Worm (Caenorhabditis elegans) whole organism, midembryonic: ENCODE data around the gene F47E1.4.

Experiments
- T22C8.4 ChIP-seq: fragments of 200-800 bp; sonication (Bioruptor generic); IDR thresholded peaks from 2 replicates; pipeline ENCODE4 v1.3.6; 2022; ENCODE audit warnings: missing genetic modification characterization, missing compliant biosample characterization
- flt-1 ChIP-seq: fragments of 200-800 bp; sonication (Bioruptor generic); IDR thresholded peaks from 2 replicates; pipeline ENCODE4 v1.3.6; 2022; ENCODE audit warnings: missing genetic modification characterization, missing compliant biosample characterization
- klf-2 ChIP-seq: fragments of 200-800 bp; sonication (Bioruptor generic); conservative IDR thresholded peaks from 2 replicates; pipeline ENCODE4 v1.3.6; 2022; ENCODE audit warnings: missing genetic modification reagents, missing genetic modification characterization, missing compliant biosample characterization
- med-1 ChIP-seq: sonication (generic microtip); optimal IDR thresholded peaks from 2 replicates; lab custom pipeline; 2017; ENCODE audit warnings: missing genetic modification characterization, mild to moderate bottlenecking, missing compliant biosample characterization, antibody characterized with exemption, missing genetic modification reagents; ENCODE audit not compliant: insufficient read depth
- tab-1 ChIP-seq: fragments of 200-800 bp; sonication (Bioruptor generic); IDR thresholded peaks from 2 replicates; pipeline ENCODE4 v1.3.6; 2022; ENCODE audit warnings: missing genetic modification characterization, missing compliant biosample characterization
- ztf-23 ChIP-seq: fragments of 200-800 bp; sonication (Bioruptor generic); IDR thresholded peaks from 2 replicates; pipeline ENCODE4 v1.3.6; 2022; ENCODE audit warnings: missing genetic modification reagents, missing genetic modification characterization, missing compliant biosample characterization

DNA sequence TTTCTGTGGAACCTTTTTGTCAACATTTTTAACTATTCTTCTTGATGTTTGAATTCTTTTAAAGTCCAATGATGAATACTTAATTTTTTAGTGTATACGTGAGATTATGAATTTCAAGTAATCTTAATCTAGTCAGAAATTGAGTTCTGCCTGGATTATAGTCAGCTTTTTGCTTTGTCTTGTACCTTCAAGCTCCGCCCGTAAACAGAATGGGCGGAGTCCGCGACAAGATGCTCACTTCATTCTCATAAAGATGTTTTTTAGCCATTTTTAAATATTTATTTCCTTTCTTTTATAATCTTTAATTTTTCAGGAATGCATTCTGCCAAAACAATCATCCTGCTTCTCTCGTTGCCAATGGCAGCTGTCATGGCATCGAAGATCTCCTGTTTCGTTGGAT lies 14.3 kb downstream of the F47E1.4 start, which contains the start of gene F47E1.1:
- TF ChIP-seq flt-1 (GFP tag; lab: Robert Waterston, UW): no peak
- no peak for TF ChIP-seq tab-1 (GFP tag; lab: Robert Waterston, UW)
- no peak for TF ChIP-seq klf-2
- no peak for TF ChIP-seq T22C8.4 (GFP tag; lab: Robert Waterston, UW)
- TF ChIP-seq med-1 (GFP tag; lab: Kevin White, UChicago): no peak
- no peak for TF ChIP-seq ztf-23 (GFP tag; lab: Robert Waterston, UW)
